Fruit fly (Drosophila melanogaster): ENCODE data around the gene Set.

Gene Set

dm6 chr3R:15225279-15225730 lies 38.0 kb upstream of the Set start, which contains the start of the genes CG31344 and Caf1-55 (continued):
- peak; percentile 28 for TF ChIP-seq B-H2 (GFP tag; optimal IDR thresholded peaks at IDR 0.05)
- TF ChIP-seq CG12071 (GFP tag; optimal IDR thresholded peaks at IDR 0.05) = no peak
- TF ChIP-seq CG12769 (tag; optimal IDR thresholded peaks at IDR 0.05) = no peak
- peak; percentile 61; the same call in 2 of the 3 replicates for TF ChIP-seq CG14860 (GFP tag; IDR thresholded peaks at IDR 0.05; ENCODE audit: partially characterized antibody)
- peak; percentile 28 for TF ChIP-seq Xbp1 (GFP tag; optimal IDR thresholded peaks at IDR 0.05)
- TF ChIP-seq CG13123 (GFP tag; optimal IDR thresholded peaks at IDR 0.05) = no peak
- peak; percentile 84 for TF ChIP-seq unc-4 (GFP tag; IDR thresholded peaks at IDR 0.05; ENCODE audit: partially characterized antibody)
- TF ChIP-seq CrebB (tag; optimal IDR thresholded peaks at IDR 0.05) = peak; percentile 2
- peak; percentile 76 for TF ChIP-seq zen2 (GFP tag; IDR thresholded peaks at IDR 0.05; ENCODE audit: partially characterized antibody)
- TF ChIP-seq Lhr (GFP tag; optimal IDR thresholded peaks at IDR 0.05) = peak; percentile 76
- TF ChIP-seq CG15514 (GFP tag; optimal IDR thresholded peaks at IDR 0.05) = peak; percentile 68
- TF ChIP-seq Atf-2 (GFP tag; optimal IDR thresholded peaks at IDR 0.05) = no peak
- TF ChIP-seq CG10979 (tag; optimal IDR thresholded peaks at IDR 0.05) = no peak
- TF ChIP-seq CG9797 (GFP tag; optimal IDR thresholded peaks at IDR 0.05) = peak; percentile 91
- TF ChIP-seq CG34224 (GFP tag; IDR thresholded peaks at IDR 0.05; ENCODE audit: partially characterized antibody) = peak; percentile 78
- TF ChIP-seq CG4360 (GFP tag; IDR thresholded peaks at IDR 0.05) = no peak
- TF ChIP-seq CG3847 (GFP tag; IDR thresholded peaks at IDR 0.05) = peak; percentile 38; the same call in 1 of the 2 replicates
- TF ChIP-seq inv (GFP tag; IDR thresholded peaks at IDR 0.05; ENCODE audit: partially characterized antibody) = peak; percentile 58; the same call in 1 of the 2 replicates
- peak; percentile 61; the same call in 1 of the 3 replicates for TF ChIP-seq hb (GFP tag; IDR thresholded peaks at IDR 0.05; ENCODE audit: partially characterized antibody)
- TF ChIP-seq CG12391 (tag; optimal IDR thresholded peaks at IDR 0.05) = peak; percentile 54
- TF ChIP-seq dpn (GFP tag; optimal IDR thresholded peaks at IDR 0.05) = peak in 1 of 2 experiments; percentile 32
- peak; percentile 8 for TF ChIP-seq Bteb2 (GFP tag; optimal IDR thresholded peaks at IDR 0.05)
- TF ChIP-seq CG1603 (tag; optimal IDR thresholded peaks at IDR 0.05) = peak; percentile 84
- no peak for TF ChIP-seq shn (GFP tag; optimal IDR thresholded peaks at IDR 0.05)
- TF ChIP-seq CG10274 (GFP tag; optimal IDR thresholded peaks at IDR 0.05) = no peak
- TF ChIP-seq vvl (GFP tag; IDR thresholded peaks at IDR 0.05) = peak; percentile 42; the same call in 1 of the 2 replicates
- peak; percentile 71 for TF ChIP-seq CG16813 (GFP tag; IDR thresholded peaks at IDR 0.05; ENCODE audit: partially characterized antibody)
- TF ChIP-seq Rfx (GFP tag; IDR thresholded peaks at IDR 0.05) = 0 out of 2 replicates have a peak, but pooled peaks have one; percentile 18
- peak; percentile 26 for TF ChIP-seq CoRest (tag; optimal IDR thresholded peaks at IDR 0.05)
- TF ChIP-seq Ssrp (tag; optimal IDR thresholded peaks at IDR 0.05) = no peak
- TF ChIP-seq pho (GFP tag; optimal IDR thresholded peaks at IDR 0.05) = peak; percentile 51
- TF ChIP-seq abd-A (tag; optimal IDR thresholded peaks at IDR 0.05) = no peak
- peak; percentile 55 for TF ChIP-seq CG2120 (GFP tag; optimal IDR thresholded peaks at IDR 0.05)
- peak; percentile 55 for TF ChIP-seq lbe (GFP tag; optimal IDR thresholded peaks at IDR 0.05)
- peak; percentile 37 for TF ChIP-seq CG10267 (tag; optimal IDR thresholded peaks at IDR 0.05)
- TF ChIP-seq CG11560 (tag; IDR thresholded peaks at IDR 0.05) = peak; percentile 91

- TF ChIP-seq al (GFP tag; IDR thresholded peaks at IDR 0.05) = peak; percentile 100
- no peak for TF ChIP-seq CG7963 (GFP tag; IDR thresholded peaks at IDR 0.05; ENCODE audit: partially characterized antibody)
- peak; percentile 99 for TF ChIP-seq Hmx (GFP tag; optimal IDR thresholded peaks at IDR 0.05)
- TF ChIP-seq HHEX (GFP tag; optimal IDR thresholded peaks at IDR 0.05) = peak; percentile 100
- peak; percentile 100 for TF ChIP-seq ttk (GFP tag; IDR thresholded peaks at IDR 0.05)
- TF ChIP-seq toy (GFP tag; IDR thresholded peaks at IDR 0.05) = peak; percentile 100
- TF ChIP-seq nmo (GFP tag; optimal IDR thresholded peaks at IDR 0.05) = peak; percentile 100
- peak; percentile 100 for TF ChIP-seq CG16863 (GFP tag; optimal IDR thresholded peaks at IDR 0.05)
- peak; percentile 100 for TF ChIP-seq pho (GFP tag; optimal IDR thresholded peaks at IDR 0.05)
- TF ChIP-seq lmd (GFP tag; IDR thresholded peaks at IDR 0.05) = peak; percentile 100
- TF ChIP-seq sens (GFP tag) = peak; percentile 100
- peak; percentile 100 for TF ChIP-seq phol (tag; optimal IDR thresholded peaks at IDR 0.05)
- peak; percentile 100 for TF ChIP-seq wor (GFP tag; IDR thresholded peaks at IDR 0.05)
- TF ChIP-seq NFAT (GFP tag; IDR thresholded peaks at IDR 0.05) = peak; percentile 100
- TF ChIP-seq CG3838 (GFP tag; optimal IDR thresholded peaks at IDR 0.05) = peak; percentile 99
These were observed 33.9 kb upstream of the Set start, which contains the start of the genes Art3 and mRpS10 for dm6 chr3R:15229329-15229876. TSS of gene Art3 (minus strand) at chr3R:15229408. TSS of gene mRpS10 (plus strand) at chr3R:15229665.

All from whole organism, embryonic.